Fruit fly (Drosophila melanogaster) Kc167 (cell line): ENCODE measurements around the gene Mst84Da.

Experiments used
- Myc ChIP-seq: fragments of >200 bp; optimal IDR thresholded peaks from 2 replicates; lab custom pipeline; 2017; ENCODE audit warnings: missing external identifiers
- Sin3A ChIP-seq: fragments of >200 bp; optimal IDR thresholded peaks from 2 replicates; lab custom pipeline; 2018; ENCODE audit warnings: missing external identifiers
- h ChIP-seq: fragments of >200 bp; optimal IDR thresholded peaks from 3 replicates; lab custom pipeline; 2018; ENCODE audit warnings: missing external identifiers
- insv ChIP-seq: fragments of >200 bp; optimal IDR thresholded peaks from 3 replicates; lab custom pipeline; 2018; ENCODE audit warnings: missing external identifiers
- psq ChIP-seq: fragments of >200 bp; optimal IDR thresholded peaks from 2 replicates; lab custom pipeline; 2017; ENCODE audit warnings: missing external identifiers
- ttk ChIP-seq: sonication (Bioruptor generic); optimal IDR thresholded peaks from 2 replicates; lab custom pipeline; 2017; ENCODE audit warnings: missing external identifiers

Mst84Da gene

dm6 chr3R:7391113-7391512, 25.5 kb downstream of the Mst84Da start, which contains the start of gene CG42650:
Gene CG42650 (plus strand): TSS chr3R:7391413.
- no peak for TF ChIP-seq insv
- no peak for TF ChIP-seq Sin3A
- no peak for TF ChIP-seq psq (lab: Kevin White, UChicago)

dm6 chr3R:7394047-7394446, 28.4 kb downstream of the Mst84Da start:
- TF ChIP-seq h (lab: Kevin White, UChicago) (no peak), psq (lab: Kevin White, UChicago) (no peak), Myc (lab: Kevin White, UChicago) (no peak), ttk (lab: Kevin White, UChicago) (no peak), Sin3A (no peak), insv (no peak)

dm6 chr3R:7406569-7406968, 40.9 kb downstream of the Mst84Da start, which contains the start of gene Ir84a:
Gene Ir84a (plus strand): TSS chr3R:7406869.
- TF ChIP-seq h (lab: Kevin White, UChicago) (no peak), insv (no peak), ttk (lab: Kevin White, UChicago) (no peak), Myc (lab: Kevin White, UChicago) (no peak), psq (lab: Kevin White, UChicago) (no peak), Sin3A (no peak)
